Fruit fly (Drosophila melanogaster): Measurements from ENCODE around the gene jp.

DNA sequence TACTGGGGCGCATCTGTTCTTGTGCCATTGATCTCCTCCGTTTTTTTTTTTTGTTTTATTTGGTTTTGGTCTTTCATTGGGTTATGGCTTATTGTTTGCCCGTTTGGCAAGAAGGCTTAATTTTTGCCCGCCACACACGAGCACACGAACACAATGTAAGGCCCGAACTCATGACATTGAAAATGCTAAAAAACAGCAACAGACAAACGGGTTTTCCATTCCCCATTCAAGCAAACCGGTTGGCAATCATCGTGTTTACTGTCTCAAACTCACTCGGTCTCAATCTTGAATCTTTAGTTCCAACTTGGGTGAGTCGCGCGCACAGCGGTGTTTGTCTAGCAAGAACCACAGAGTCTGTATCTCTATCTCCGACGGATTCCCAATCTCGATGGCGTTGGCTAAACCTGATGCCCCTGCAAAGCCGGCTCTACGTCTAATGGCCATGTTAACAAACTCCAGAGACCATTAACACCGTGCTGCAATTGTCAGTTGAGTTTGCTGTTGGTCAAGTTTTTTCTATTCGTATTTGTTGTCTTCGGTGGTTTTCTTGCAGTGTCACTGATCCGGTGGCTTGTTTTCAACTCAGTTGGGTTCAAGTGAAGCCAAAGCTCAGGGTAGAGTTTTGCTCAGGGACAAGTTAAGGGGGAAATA, 57.9 kb downstream of the jp start:
- TF ChIP-seq Ets96B (tag; optimal IDR thresholded peaks at IDR 0.05) (no peak), eg (GFP tag; IDR thresholded peaks at IDR 0.05) (peak; percentile 8; the same call in 1 of the 3 replicates), dac (GFP tag; optimal IDR thresholded peaks at IDR 0.05) (no peak), fkh (GFP tag; optimal IDR thresholded peaks at IDR 0.05) (peak; percentile 49), Lpt (GFP tag; optimal IDR thresholded peaks at IDR 0.05) (peak; percentile 7)

All from whole organism, prepupa.